Worm (Caenorhabditis elegans): ENCODE measurements around the gene gst-32.

- TF ChIP-seq W03F9.2 (tag; optimal IDR thresholded peaks at IDR 0.05) (peak; percentile 31), him-1 (tag; optimal IDR thresholded peaks at IDR 0.05) (no peak), dao-5 (tag; optimal IDR thresholded peaks at IDR 0.05) (no peak)
These were observed 27.0 kb upstream of the gst-32 start for ce11 chrII:15205346-15205745.

Measured in whole organism, L4/young adult.